Worm (Caenorhabditis elegans): ENCODE data around the gene C28H8.8.

The C28H8.8 gene

DNA sequence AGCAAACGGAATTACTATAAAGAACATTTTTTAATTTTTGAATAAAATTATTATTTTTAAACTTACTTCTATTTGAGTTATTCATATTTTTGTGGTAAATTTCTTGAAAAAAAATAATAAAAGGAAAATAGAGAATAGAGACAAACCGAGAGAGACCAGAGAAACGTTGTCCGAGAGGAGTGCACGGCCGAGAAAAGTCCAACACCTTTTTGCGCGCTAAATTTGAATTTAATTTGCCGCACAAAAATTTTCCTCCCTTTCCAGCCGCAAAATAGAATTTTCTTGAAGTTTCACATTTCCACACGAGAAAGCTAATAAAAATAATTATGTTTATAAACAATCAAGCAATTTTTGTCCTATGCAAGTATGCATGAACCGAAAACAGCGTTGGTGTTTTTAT lies 16.8 kb downstream of the C28H8.8 start, which contains the start of the genes F01F1.11 and F01F1.3 (continued):
- no peak for TF ChIP-seq zag-1 (tag; optimal IDR thresholded peaks at IDR 0.05)
- peak; percentile 90 for TF ChIP-seq snu-23 (GFP tag; optimal IDR thresholded peaks at IDR 0.05)
- TF ChIP-seq F16B12.6 (tag; optimal IDR thresholded peaks at IDR 0.05) = peak; percentile 48
- peak; percentile 90 for TF ChIP-seq egl-13 (tag; optimal IDR thresholded peaks at IDR 0.05)
- peak; percentile 12 for TF ChIP-seq sup-37 (GFP tag; optimal IDR thresholded peaks at IDR 0.05)

DNA sequence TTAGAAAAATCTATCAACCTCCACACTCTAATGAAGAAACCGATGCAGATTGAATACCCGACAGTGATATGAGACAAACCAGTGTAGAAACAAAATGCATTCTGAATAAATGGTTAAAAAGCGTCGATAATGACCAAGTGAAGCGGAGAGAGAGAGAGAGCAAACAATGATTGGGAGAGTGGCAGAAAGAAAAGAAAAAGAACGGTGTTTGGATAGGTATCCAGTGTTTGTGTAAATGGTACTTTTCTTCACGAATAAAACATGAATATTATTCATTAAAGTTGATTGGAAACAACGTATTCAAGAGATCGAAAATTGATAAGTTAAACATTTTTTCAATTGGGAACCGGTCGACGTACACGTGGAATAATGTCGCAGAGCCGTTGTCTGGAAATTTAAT lies 19.1 kb downstream of the C28H8.8 start, which contains the start of gene F01F1.15:
F01F1.15 (minus strand) TSS at position 101 of the 400 bp plus-strand sequence.
- TF ChIP-seq swsn-7 (tag; optimal IDR thresholded peaks at IDR 0.05) (no peak), unc-130 (tag; optimal IDR thresholded peaks at IDR 0.05) (no peak), lin-13 (GFP tag; optimal IDR thresholded peaks at IDR 0.05) (no peak), nhr-84 (tag; optimal IDR thresholded peaks at IDR 0.05) (no peak), ceh-88 (GFP tag; IDR thresholded peaks at IDR 0.05) (no peak), pqm-1 (tag; optimal IDR thresholded peaks at IDR 0.05) (no peak), unc-30 (tag; optimal IDR thresholded peaks at IDR 0.05) (no peak), mep-1 (tag; optimal IDR thresholded peaks at IDR 0.05) (no peak), fos-1 (tag; optimal IDR thresholded peaks at IDR 0.05) (no peak), zip-4 (GFP tag; optimal IDR thresholded peaks at IDR 0.05) (no peak)

ce11 chrIII:5868401-5868800 lies 20.2 kb downstream of the C28H8.8 start, which contains the start of gene eng-1:
Gene eng-1 (minus strand): TSS chrIII:5868501.
- TF ChIP-seq nhr-28 (tag; optimal IDR thresholded peaks at IDR 0.05) (no peak), nhr-76 (tag; optimal IDR thresholded peaks at IDR 0.05) (no peak), nhr-85 (tag) (no peak), dsc-1 (tag; optimal IDR thresholded peaks at IDR 0.05) (no peak), lin-35 (GFP tag; optimal IDR thresholded peaks at IDR 0.05) (no peak), ceh-63 (GFP tag; optimal IDR thresholded peaks at IDR 0.05) (no peak), ets-5 (GFP tag; IDR thresholded peaks at IDR 0.05) (no peak), skn-1 (tag; optimal IDR thresholded peaks at IDR 0.05) (no peak), rnt-1 (tag; optimal IDR thresholded peaks at IDR 0.05) (no peak), nhr-47 (tag; optimal IDR thresholded peaks at IDR 0.05) (no peak), Y116A8C.19 (tag; optimal IDR thresholded peaks at IDR 0.05; ENCODE audit: borderline replicate concordance) (no peak)

DNA sequence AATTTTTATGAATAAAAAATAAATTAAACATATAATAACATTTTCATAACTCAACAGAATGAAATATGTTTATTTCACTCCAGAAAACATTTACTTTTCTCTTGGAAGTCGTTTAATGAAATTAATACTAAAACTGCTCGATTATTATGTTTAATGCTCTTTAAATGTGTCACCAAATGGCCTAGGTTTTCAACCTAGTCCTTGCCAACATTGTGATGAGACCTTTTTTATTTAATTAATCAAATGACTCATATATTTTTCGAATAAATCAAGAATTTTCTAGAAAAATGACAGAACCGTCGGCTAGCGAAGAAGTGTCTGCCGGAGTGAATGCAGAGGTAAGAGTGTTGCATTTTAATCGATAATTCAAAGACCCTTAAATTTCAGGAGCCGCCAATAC lies 24.3 kb downstream of the C28H8.8 start, which contains the start of gene rabn-5:
rabn-5 (plus strand) TSS at position 284 of the 400 bp plus-strand sequence.
- no peak for TF ChIP-seq unc-62 (GFP tag; optimal IDR thresholded peaks at IDR 0.05)
- no peak for TF ChIP-seq nhr-76 (tag; optimal IDR thresholded peaks at IDR 0.05)
- no peak for TF ChIP-seq dsc-1 (tag; optimal IDR thresholded peaks at IDR 0.05)
- TF ChIP-seq mep-1 (tag; optimal IDR thresholded peaks at IDR 0.05) = peak; percentile 16
- TF ChIP-seq zag-1 (tag; optimal IDR thresholded peaks at IDR 0.05) = no peak
- no peak for TF ChIP-seq lin-14 (GFP tag; optimal IDR thresholded peaks at IDR 0.05)
- no peak for TF ChIP-seq fkh-10 (GFP tag; optimal IDR thresholded peaks at IDR 0.05)
- no peak for TF ChIP-seq alr-1 (tag; optimal IDR thresholded peaks at IDR 0.05; ENCODE audit: borderline replicate concordance)
- TF ChIP-seq ama-1 (optimal IDR thresholded peaks at IDR 0.05) = no peak
- no peak for TF ChIP-seq elt-2 (tag; optimal IDR thresholded peaks at IDR 0.05)
- TF ChIP-seq lsy-2 (tag; optimal IDR thresholded peaks at IDR 0.05) = peak in 1 of 2 experiments; percentile 2
- no peak for TF ChIP-seq irx-1 (tag; optimal IDR thresholded peaks at IDR 0.05)
- no peak for TF ChIP-seq ceh-8 (GFP tag; optimal IDR thresholded peaks at IDR 0.05)
- no peak for TF ChIP-seq lin-13 (GFP tag; optimal IDR thresholded peaks at IDR 0.05)
- no peak for TF ChIP-seq unc-86 (tag; optimal IDR thresholded peaks at IDR 0.05)
- no peak for TF ChIP-seq vab-15 (tag; optimal IDR thresholded peaks at IDR 0.05)
- no peak for TF ChIP-seq ztf-4 (tag; optimal IDR thresholded peaks at IDR 0.05)
- no peak for TF ChIP-seq hpl-2 (GFP tag; optimal IDR thresholded peaks at IDR 0.05)
- peak; percentile 13 to 19 for TF ChIP-seq efl-1 (optimal IDR thresholded peaks at IDR 0.05)
- TF ChIP-seq efl-1 (GFP tag; optimal IDR thresholded peaks at IDR 0.05 in 1 of 2) = peak in 1 of 2 experiments; percentile 51
- no peak for TF ChIP-seq jun-1 (tag; optimal IDR thresholded peaks at IDR 0.05)
- peak in 1 of 3 experiments; percentile 59 for TF ChIP-seq dpl-1 (GFP tag; optimal IDR thresholded peaks at IDR 0.05)
